Worm (Caenorhabditis elegans): ENCODE data around the gene Y39A1A.22.

Gene Y39A1A.22

ce11 chrIII:10747620-10748479 lies 41.0 kb upstream of the Y39A1A.22 start, which contains the start of the genes ran-1 and dkc-1 (continued):
- no peak for TF ChIP-seq mml-1 (tag; optimal IDR thresholded peaks at IDR 0.05)
- TF ChIP-seq egl-27 (tag; optimal IDR thresholded peaks at IDR 0.05): no peak
- no peak for TF ChIP-seq aly-2 (tag; optimal IDR thresholded peaks at IDR 0.05)
- TF ChIP-seq nhr-67 (tag; optimal IDR thresholded peaks at IDR 0.05): no peak
- TF ChIP-seq nhr-77 (tag; optimal IDR thresholded peaks at IDR 0.05): no peak
- TF ChIP-seq lin-39 (tag; optimal IDR thresholded peaks at IDR 0.05): peak; percentile 75
- TF ChIP-seq R02D3.7 (tag; optimal IDR thresholded peaks at IDR 0.05): no peak
- TF ChIP-seq nhr-12 (tag; optimal IDR thresholded peaks at IDR 0.05): no peak

- TF ChIP-seq nfya-1 (tag; optimal IDR thresholded peaks at IDR 0.05; ENCODE audit: insufficient read depth) (no peak), ceh-82 (tag; optimal IDR thresholded peaks at IDR 0.05) (peak; percentile 14), elt-1 (tag; optimal IDR thresholded peaks at IDR 0.05) (no peak), elt-2 (tag; optimal IDR thresholded peaks at IDR 0.05) (peak; percentile 8), fkh-2 (tag; optimal IDR thresholded peaks at IDR 0.05) (no peak), nhr-25 (tag; optimal IDR thresholded peaks at IDR 0.05) (no peak), nhr-11 (tag; optimal IDR thresholded peaks at IDR 0.05) (no peak), nhr-43 (tag; optimal IDR thresholded peaks at IDR 0.05; ENCODE audit: poor library complexity, severe bottlenecking) (peak; percentile 20), aly-2 (tag; optimal IDR thresholded peaks at IDR 0.05) (no peak)
Observed at ce11 chrIII:10746406-10746807, 39.6 kb upstream of the Y39A1A.22 start.

- TF ChIP-seq sea-2 (GFP tag; optimal IDR thresholded peaks at IDR 0.05) (no peak), nfya-1 (tag; optimal IDR thresholded peaks at IDR 0.05; ENCODE audit: insufficient read depth) (peak; percentile 85), snpc-4 (tag; optimal IDR thresholded peaks at IDR 0.05) (peak; percentile 84), ceh-28 (tag; optimal IDR thresholded peaks at IDR 0.05) (peak; percentile 73), mdl-1 (tag; optimal IDR thresholded peaks at IDR 0.05) (no peak), pha-4 (tag; optimal IDR thresholded peaks at IDR 0.05) (peak; percentile 86), nhr-28 (tag; optimal IDR thresholded peaks at IDR 0.05) (no peak), ztf-4 (tag; optimal IDR thresholded peaks at IDR 0.05) (no peak), ZK546.5 (tag; optimal IDR thresholded peaks at IDR 0.05) (no peak), fos-1 (tag; optimal IDR thresholded peaks at IDR 0.05) (peak; percentile 98), hmg-11 (tag; optimal IDR thresholded peaks at IDR 0.05) (peak; percentile 77), mml-1 (tag; optimal IDR thresholded peaks at IDR 0.05) (no peak), nhr-25 (tag; optimal IDR thresholded peaks at IDR 0.05) (peak; percentile 78), lin-15B (tag; optimal IDR thresholded peaks at IDR 0.05) (peak; percentile 93), pqm-1 (tag; optimal IDR thresholded peaks at IDR 0.05) (peak; percentile 88), skn-1 (tag; optimal IDR thresholded peaks at IDR 0.05) (peak; percentile 43), lin-39 (tag; optimal IDR thresholded peaks at IDR 0.05) (peak; percentile 94), nhr-23 (tag; optimal IDR thresholded peaks at IDR 0.05) (peak; percentile 83), egl-27 (tag; optimal IDR thresholded peaks at IDR 0.05) (peak; percentile 38), ama-1 (optimal IDR thresholded peaks at IDR 0.05) (peak; percentile 38), lsy-12 (tag; optimal IDR thresholded peaks at IDR 0.05) (peak; percentile 23), fkh-10 (GFP tag; optimal IDR thresholded peaks at IDR 0.05) (no peak), jun-1 (tag; optimal IDR thresholded peaks at IDR 0.05) (peak; percentile 95), R02D3.7 (tag; optimal IDR thresholded peaks at IDR 0.05) (peak; percentile 20), nhr-77 (tag; optimal IDR thresholded peaks at IDR 0.05) (no peak), fkh-2 (tag; optimal IDR thresholded peaks at IDR 0.05) (no peak), tbx-2 (tag; optimal IDR thresholded peaks at IDR 0.05) (no peak), elt-2 (tag; optimal IDR thresholded peaks at IDR 0.05) (peak; percentile 97), egl-5 (tag; optimal IDR thresholded peaks at IDR 0.05) (peak; percentile 100)
Observed at ce11 chrIII:10742382-10742860, 35.6 kb upstream of the Y39A1A.22 start, which contains the start of the genes tbb-1 and rib-2. tbb-1 (minus strand) TSS chrIII:10742432. rib-2 (plus strand) TSS chrIII:10742810.

- TF ChIP-seq aly-2 (tag; optimal IDR thresholded peaks at IDR 0.05) (no peak), mdl-1 (tag; optimal IDR thresholded peaks at IDR 0.05) (no peak), sea-2 (GFP tag; optimal IDR thresholded peaks at IDR 0.05) (no peak), zag-1 (tag; optimal IDR thresholded peaks at IDR 0.05) (no peak), lin-15B (tag; optimal IDR thresholded peaks at IDR 0.05) (no peak), elt-2 (tag; optimal IDR thresholded peaks at IDR 0.05) (no peak), nhr-12 (tag; optimal IDR thresholded peaks at IDR 0.05) (no peak), unc-62 (GFP tag; optimal IDR thresholded peaks at IDR 0.05) (no peak), eor-1 (tag; optimal IDR thresholded peaks at IDR 0.05) (no peak), fkh-10 (GFP tag; optimal IDR thresholded peaks at IDR 0.05) (no peak)
Observed at ce11 chrIII:10740518-10740917, 33.7 kb upstream of the Y39A1A.22 start, which contains the start of gene K01G5.8. K01G5.8 (minus strand) TSS chrIII:10740772.
